Worm (Caenorhabditis elegans): ENCODE results near the gene F07F6.2.

DNA sequence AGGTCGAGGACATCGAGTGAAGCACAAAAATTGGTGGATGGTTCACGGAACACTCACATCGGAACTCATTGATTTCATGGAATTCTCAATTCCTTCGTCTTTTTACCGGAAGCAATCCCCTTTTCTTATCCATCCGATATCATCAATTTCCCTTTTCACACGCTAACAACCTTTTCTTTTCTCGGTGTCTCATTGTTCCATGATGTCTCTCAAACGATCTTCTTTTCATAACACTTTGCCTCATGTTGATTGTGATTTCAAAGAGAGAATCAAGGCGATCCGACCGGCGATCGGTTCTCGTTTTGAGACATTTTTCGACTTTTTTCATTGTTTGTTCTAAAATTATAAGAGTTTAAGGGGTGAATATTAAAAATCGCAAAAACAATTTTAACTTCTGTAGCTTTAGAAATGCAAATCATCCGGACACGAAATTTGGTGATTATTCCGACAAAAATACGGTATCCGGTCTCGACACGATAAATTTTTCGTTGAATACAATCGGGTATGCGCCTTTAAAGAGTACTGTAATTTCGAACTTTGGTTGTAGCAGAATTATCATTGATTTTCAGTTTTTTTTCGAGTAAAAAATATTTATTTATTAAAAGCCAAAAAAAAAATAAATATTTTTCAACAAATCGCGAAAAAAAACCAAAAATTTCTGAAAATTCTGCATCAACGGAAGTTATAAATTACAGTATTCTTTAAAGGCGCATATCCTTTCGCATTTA, 28.8 kb downstream of the F07F6.2 start:
- TF ChIP-seq unc-62 (GFP tag; optimal IDR thresholded peaks at IDR 0.05) (no peak), lin-35 (GFP tag; optimal IDR thresholded peaks at IDR 0.05) (no peak), ceh-100 (GFP tag; IDR thresholded peaks at IDR 0.05) (no peak)
